Worm (Caenorhabditis elegans): Measurements from ENCODE around the gene ZK896.5.

ce11 chrIV:12900267-12900666 is 20.8 kb upstream of the ZK896.5 start, which contains the start of gene K08D8.10:
- TF ChIP-seq nhr-11 (tag; optimal IDR thresholded peaks at IDR 0.05), result no peak
- TF ChIP-seq ZK546.5 (tag; optimal IDR thresholded peaks at IDR 0.05), result no peak
- no peak for TF ChIP-seq nhr-23 (tag; optimal IDR thresholded peaks at IDR 0.05)
- no peak for TF ChIP-seq snpc-4 (tag; optimal IDR thresholded peaks at IDR 0.05)
- TF ChIP-seq blmp-1 (tag; optimal IDR thresholded peaks at IDR 0.05; ENCODE audit: insufficient read depth), result no peak
- TF ChIP-seq lin-13 (GFP tag; optimal IDR thresholded peaks at IDR 0.05), result no peak
- no peak for TF ChIP-seq lsy-2 (tag; optimal IDR thresholded peaks at IDR 0.05)
- no peak for TF ChIP-seq nhr-12 (tag; optimal IDR thresholded peaks at IDR 0.05)
- no peak for TF ChIP-seq nhr-237 (tag; optimal IDR thresholded peaks at IDR 0.05)
- TF ChIP-seq ceh-82 (tag; optimal IDR thresholded peaks at IDR 0.05), result no peak
- TF ChIP-seq mdl-1 (tag; optimal IDR thresholded peaks at IDR 0.05), result no peak
- no peak for TF ChIP-seq alr-1 (tag; optimal IDR thresholded peaks at IDR 0.05)

Data from whole organism, L2 larva.